Worm (Caenorhabditis elegans): ENCODE results near the gene Y54G2A.12.

ce11 chrIV:2762380-2762779 lies 20.3 kb downstream of the Y54G2A.12 start, which contains the start of gene Y54G2A.77:
- TF ChIP-seq aly-1 (tag; optimal IDR thresholded peaks at IDR 0.05) (no peak), ama-1 (optimal IDR thresholded peaks at IDR 0.05) (no peak), B0310.2 (tag; optimal IDR thresholded peaks at IDR 0.05) (no peak), tbx-37 (GFP tag; conservative IDR thresholded peaks at IDR 0.05) (no peak), scrt-1 (GFP tag; IDR thresholded peaks at IDR 0.05) (no peak), ceh-36 (tag; optimal IDR thresholded peaks at IDR 0.05) (no peak), tbx-11 (GFP tag; IDR thresholded peaks at IDR 0.05) (no peak), pes-1 (GFP tag; IDR thresholded peaks at IDR 0.05) (no peak), flt-1 (GFP tag; IDR thresholded peaks at IDR 0.05) (no peak), sea-1 (GFP tag; conservative IDR thresholded peaks at IDR 0.05) (no peak), hmbx-1 (tag; optimal IDR thresholded peaks at IDR 0.05) (no peak), ceh-13 (GFP tag; optimal IDR thresholded peaks at IDR 0.05) (no peak)
